Worm (Caenorhabditis elegans) whole organism, early embryonic: ENCODE results near the gene Y55F3C.10.

Experiments used
- F13C5.2 ChIP-seq: sonication (generic microtip); optimal IDR thresholded peaks from 2 replicates; lab custom pipeline; 2017; ENCODE audit warnings: mild to moderate bottlenecking, missing genetic modification characterization, inconsistent platforms, missing compliant biosample characterization
- aly-1 ChIP-seq: sonication (generic microtip); optimal IDR thresholded peaks from 2 replicates; lab custom pipeline; 2016; ENCODE audit warnings: missing genetic modification characterization, missing compliant biosample characterization
- ama-1 ChIP-seq: fragments of 150-350 bp; optimal IDR thresholded peaks from 2 replicates; lab custom pipeline; 2014
- ceh-36 ChIP-seq: sonication (generic microtip); optimal IDR thresholded peaks from 2 replicates; lab custom pipeline; 2016; ENCODE audit warnings: missing genetic modification characterization, inconsistent platforms, missing compliant biosample characterization
- hmbx-1 ChIP-seq: sonication (generic microtip); optimal IDR thresholded peaks from 2 replicates; lab custom pipeline; 2016; ENCODE audit warnings: mild to moderate bottlenecking, missing genetic modification characterization, missing compliant biosample characterization
- scrt-1 ChIP-seq: fragments of 200-800 bp; sonication (Bioruptor generic); IDR thresholded peaks from 2 replicates; pipeline ENCODE4 v1.3.6; 2022; ENCODE audit warnings: missing genetic modification characterization, missing compliant biosample characterization
- sea-1 ChIP-seq: fragments of 200-800 bp; sonication (Bioruptor generic); conservative IDR thresholded peaks from 2 replicates; pipeline ENCODE4 v1.3.6; 2022; ENCODE audit warnings: missing genetic modification characterization, missing compliant biosample characterization
- tbx-11 ChIP-seq: fragments of 200-800 bp; sonication (Bioruptor generic); IDR thresholded peaks from 2 replicates; pipeline ENCODE4 v1.3.6; 2022; ENCODE audit warnings: missing genetic modification characterization, missing compliant biosample characterization
- tbx-37 ChIP-seq: fragments of 200-800 bp; sonication (Bioruptor generic); conservative IDR thresholded peaks from 2 replicates; pipeline ENCODE4 v1.3.6; 2022; ENCODE audit warnings: missing genetic modification reagents, missing genetic modification characterization, missing compliant biosample characterization
- tra-4 ChIP-seq: sonication (generic microtip); optimal IDR thresholded peaks from 2 replicates; lab custom pipeline; 2017; ENCODE audit warnings: missing genetic modification characterization, missing compliant biosample characterization

DNA sequence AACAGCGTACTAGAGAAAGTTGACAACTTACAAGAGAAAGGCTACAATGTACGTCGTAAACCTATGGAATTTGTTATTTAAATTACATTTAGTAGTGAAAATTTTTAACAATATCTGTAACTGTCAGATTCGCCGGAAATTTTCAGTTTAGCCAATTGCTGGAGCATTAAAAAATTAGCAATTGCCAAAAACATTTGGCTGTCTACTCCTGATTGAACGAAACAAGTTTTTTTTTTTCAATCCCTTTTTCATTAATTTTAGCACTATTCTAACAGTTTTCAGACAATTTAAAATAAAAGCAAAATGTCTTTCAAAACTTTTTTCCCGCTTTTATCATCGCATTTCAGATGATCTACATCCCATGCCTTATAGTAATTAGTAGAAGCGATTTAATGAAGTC, 37.7 kb upstream of the Y55F3C.10 start:
- TF ChIP-seq ama-1 (lab: Kevin White, UChicago): no peak
- TF ChIP-seq ceh-36 (tag; lab: Kevin White, UChicago): no peak
- TF ChIP-seq tbx-37 (GFP tag; lab: Robert Waterston, UW): no peak
- TF ChIP-seq aly-1: no peak
- TF ChIP-seq F13C5.2 (tag; lab: Kevin White, UChicago): no peak
- TF ChIP-seq scrt-1: no peak
- TF ChIP-seq sea-1 (GFP tag; lab: Robert Waterston, UW): no peak
- TF ChIP-seq hmbx-1: no peak
- TF ChIP-seq tra-4 (tag; lab: Kevin White, UChicago): no peak
- TF ChIP-seq tbx-11 (GFP tag; lab: Robert Waterston, UW): no peak
